Worm (Caenorhabditis elegans): Measurements from ENCODE around the gene srt-8.

DNA sequence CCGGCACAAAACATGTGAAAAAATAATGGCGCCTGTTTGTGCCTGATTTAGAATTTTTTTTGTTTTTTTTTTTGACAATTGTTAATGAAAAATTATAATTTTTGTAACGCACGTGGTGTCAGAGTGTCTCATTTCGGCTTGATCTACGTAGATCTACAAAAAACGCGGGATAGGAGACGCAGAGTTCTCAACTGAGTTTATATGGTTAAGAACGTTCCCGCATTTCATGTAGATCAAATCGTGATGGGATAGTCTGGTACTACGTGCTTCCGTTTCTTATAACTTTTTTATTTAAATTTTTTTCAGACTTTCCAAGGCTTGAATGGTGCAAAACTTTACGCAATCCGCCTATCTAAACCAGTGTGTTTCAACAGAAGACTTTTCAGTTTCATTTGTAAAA, 42.4 kb downstream of the srt-8 start, which contains the start of gene tat-6:
- TF ChIP-seq pag-3 (tag; optimal IDR thresholded peaks at IDR 0.05; ENCODE audit: borderline replicate concordance) (no peak), sox-2 (GFP tag; IDR thresholded peaks at IDR 0.05) (no peak), ceh-9 (tag; optimal IDR thresholded peaks at IDR 0.05) (no peak), fkh-10 (GFP tag; optimal IDR thresholded peaks at IDR 0.05) (no peak), K02D7.2 (tag; optimal IDR thresholded peaks at IDR 0.05) (no peak), nhr-11 (tag; optimal IDR thresholded peaks at IDR 0.05) (no peak), pha-4 (tag; optimal IDR thresholded peaks at IDR 0.05) (no peak), elt-2 (tag; optimal IDR thresholded peaks at IDR 0.05) (no peak), elt-4 (tag; optimal IDR thresholded peaks at IDR 0.05) (no peak), odd-2 (tag; optimal IDR thresholded peaks at IDR 0.05) (no peak), ama-1 (optimal IDR thresholded peaks at IDR 0.05) (no peak), ceh-45 (GFP tag; IDR thresholded peaks at IDR 0.05) (no peak), unc-42 (tag; optimal IDR thresholded peaks at IDR 0.05) (no peak)

Measured in whole organism, late embryonic.